Worm (Caenorhabditis elegans) whole organism, early embryonic: ENCODE results near the gene F55E10.4.

Source experiments
- F13C5.2 ChIP-seq: sonication (generic microtip); optimal IDR thresholded peaks from 2 replicates; lab custom pipeline; 2017; ENCODE audit warnings: mild to moderate bottlenecking, missing genetic modification characterization, inconsistent platforms, missing compliant biosample characterization
- aly-1 ChIP-seq: sonication (generic microtip); optimal IDR thresholded peaks from 2 replicates; lab custom pipeline; 2016; ENCODE audit warnings: missing genetic modification characterization, missing compliant biosample characterization
- ama-1 ChIP-seq: fragments of 150-350 bp; optimal IDR thresholded peaks from 2 replicates; lab custom pipeline; 2014
- ceh-13 ChIP-seq: fragments of 200-800 bp; sonication (Bioruptor generic); optimal IDR thresholded peaks from 2 replicates; lab custom pipeline; 2018; ENCODE audit warnings: mild to moderate bottlenecking, missing genetic modification characterization, missing compliant biosample characterization
- ceh-36 ChIP-seq: sonication (generic microtip); optimal IDR thresholded peaks from 2 replicates; lab custom pipeline; 2016; ENCODE audit warnings: missing genetic modification characterization, inconsistent platforms, missing compliant biosample characterization
- flt-1 ChIP-seq: fragments of 200-800 bp; sonication (Bioruptor generic); IDR thresholded peaks from 2 replicates; pipeline ENCODE4 v1.3.6; 2022; ENCODE audit warnings: missing genetic modification characterization, missing compliant biosample characterization
- hmbx-1 ChIP-seq: sonication (generic microtip); optimal IDR thresholded peaks from 2 replicates; lab custom pipeline; 2016; ENCODE audit warnings: mild to moderate bottlenecking, missing genetic modification characterization, missing compliant biosample characterization
- hmg-4 ChIP-seq: fragments of 200-800 bp; sonication (Bioruptor generic); optimal IDR thresholded peaks from 2 replicates; lab custom pipeline; 2018; ENCODE audit warnings: mild to moderate bottlenecking, missing genetic modification characterization, missing compliant biosample characterization
- pes-1 ChIP-seq: fragments of 200-800 bp; sonication (Bioruptor generic); IDR thresholded peaks from 2 replicates; pipeline ENCODE4 v1.3.6; 2022; ENCODE audit warnings: missing genetic modification reagents, missing genetic modification characterization, missing compliant biosample characterization
- scrt-1 ChIP-seq: fragments of 200-800 bp; sonication (Bioruptor generic); IDR thresholded peaks from 2 replicates; pipeline ENCODE4 v1.3.6; 2022; ENCODE audit warnings: missing genetic modification characterization, missing compliant biosample characterization
- tbx-11 ChIP-seq: fragments of 200-800 bp; sonication (Bioruptor generic); IDR thresholded peaks from 2 replicates; pipeline ENCODE4 v1.3.6; 2022; ENCODE audit warnings: missing genetic modification characterization, missing compliant biosample characterization
- tbx-37 ChIP-seq: fragments of 200-800 bp; sonication (Bioruptor generic); conservative IDR thresholded peaks from 2 replicates; pipeline ENCODE4 v1.3.6; 2022; ENCODE audit warnings: missing genetic modification reagents, missing genetic modification characterization, missing compliant biosample characterization
- tra-4 ChIP-seq: sonication (generic microtip); optimal IDR thresholded peaks from 2 replicates; lab custom pipeline; 2017; ENCODE audit warnings: missing genetic modification characterization, missing compliant biosample characterization

DNA sequence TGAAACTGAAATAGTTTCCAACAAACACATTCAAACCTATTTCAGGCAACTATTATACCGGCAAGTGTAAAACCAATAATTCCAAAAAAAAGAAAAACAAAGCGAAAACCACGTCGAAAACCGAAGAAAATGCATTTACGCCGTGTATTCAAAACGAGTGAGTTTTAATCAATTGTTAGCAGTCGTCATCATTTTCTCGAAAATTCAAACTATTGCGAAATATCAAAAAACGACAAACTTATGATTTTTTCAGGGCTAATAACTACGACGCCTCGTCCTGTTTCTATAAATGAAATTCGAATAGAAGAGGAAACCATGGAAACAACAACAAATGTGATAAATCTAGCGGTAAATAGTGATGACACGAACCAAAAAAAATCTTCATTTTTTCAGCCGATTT is 41.5 kb downstream of the F55E10.4 start:
- TF ChIP-seq aly-1 (tag; lab: Kevin White, UChicago) (no peak), hmbx-1 (no peak), F13C5.2 (tag; lab: Kevin White, UChicago) (no peak), ceh-36 (no peak), scrt-1 (GFP tag; lab: Robert Waterston, UW) (no peak), pes-1 (GFP tag; lab: Robert Waterston, UW) (no peak), ama-1 (no peak), tbx-11 (GFP tag; lab: Robert Waterston, UW) (no peak), tra-4 (no peak), flt-1 (GFP tag; lab: Robert Waterston, UW) (no peak), tbx-37 (GFP tag; lab: Robert Waterston, UW) (no peak), hmg-4 (GFP tag; lab: Kevin White, UChicago) (no peak), ceh-13 (GFP tag; lab: Kevin White, UChicago) (no peak)
